Fruit fly (Drosophila melanogaster) whole organism, embryonic: ENCODE data around the gene Ak3.
A peak's percentile ranks its signal among the peaks of the same experiment; 100 is the strongest.

ENCODE experiments used
- Abd-B ChIP-seq: fragments of 200-800 bp; sonication (Bioruptor generic); optimal IDR thresholded peaks from 2 replicates; lab custom pipeline; 2018; ENCODE audit warnings: missing biosample characterization, mild to moderate bottlenecking, missing genetic modification characterization, moderate library complexity
- CG11456 ChIP-seq: fragments of 200-800 bp; sonication (Bioruptor generic); IDR thresholded peaks from 3 replicates; pipeline ENCODE4 v1.3.6; 2022; ENCODE audit warnings: missing biosample characterization, missing genetic modification characterization
- CG12104 ChIP-seq: fragments of 200-800 bp; sonication (Bioruptor generic); optimal IDR thresholded peaks from 3 replicates; lab custom pipeline; 2016; ENCODE audit warnings: missing biosample characterization, missing genetic modification characterization
- CG12744 ChIP-seq: fragments of 200-800 bp; sonication (Bioruptor generic); optimal IDR thresholded peaks from 2 replicates; lab custom pipeline; 2016; ENCODE audit warnings: missing biosample characterization, missing genetic modification characterization
- CG13894 ChIP-seq: fragments of 200-800 bp; sonication (Bioruptor generic); optimal IDR thresholded peaks from 3 replicates; lab custom pipeline; 2018; ENCODE audit warnings: missing biosample characterization, mild to moderate bottlenecking, missing genetic modification characterization, moderate library complexity
- CG14441 ChIP-seq: fragments of 200-800 bp; sonication (Bioruptor generic); IDR thresholded peaks from 2 replicates; pipeline ENCODE4 v1.3.6; 2022; ENCODE audit warnings: missing biosample characterization, missing genetic modification characterization
- CG14710 ChIP-seq: fragments of 200-800 bp; sonication (Bioruptor generic); optimal IDR thresholded peaks from 3 replicates; lab custom pipeline; 2019; ENCODE audit warnings: missing biosample characterization, mild to moderate bottlenecking, missing genetic modification characterization, moderate library complexity
- CG17186 ChIP-seq: fragments of 200-800 bp; sonication (Bioruptor generic); optimal IDR thresholded peaks from 3 replicates; lab custom pipeline; 2017; ENCODE audit warnings: missing biosample characterization, missing genetic modification reagents, missing genetic modification characterization
- CG17802 ChIP-seq: fragments of 200-800 bp; sonication (Bioruptor generic); optimal IDR thresholded peaks from 2 replicates; lab custom pipeline; 2018; ENCODE audit warnings: missing biosample characterization, mild to moderate bottlenecking, missing genetic modification characterization, moderate library complexity
- CG18262 ChIP-seq: fragments of 200-800 bp; optimal IDR thresholded peaks from 3 replicates; lab custom pipeline; 2019; ENCODE audit warnings: missing biosample characterization, mild to moderate bottlenecking, missing genetic modification characterization, moderate library complexity
- CG2678 ChIP-seq: fragments of 200-800 bp; sonication (Bioruptor generic); optimal IDR thresholded peaks from 3 replicates; lab custom pipeline; 2019; ENCODE audit warnings: missing biosample characterization, mild to moderate bottlenecking, missing genetic modification characterization, moderate library complexity
- CG30431 ChIP-seq: fragments of 200-800 bp; sonication (Bioruptor generic); optimal IDR thresholded peaks from 2 replicates; lab custom pipeline; 2017; ENCODE audit warnings: missing biosample characterization, missing genetic modification characterization
- CG34224 ChIP-seq: fragments of 200-800 bp; sonication (Bioruptor generic); IDR thresholded peaks from 3 replicates; pipeline ENCODE4 v1.3.6; 2022; ENCODE audit warnings: missing biosample characterization, missing genetic modification characterization; ENCODE audit not compliant: partially characterized antibody
- CG3838 ChIP-seq: fragments of 200-800 bp; sonication (Bioruptor generic); optimal IDR thresholded peaks from 3 replicates; lab custom pipeline; 2016; ENCODE audit warnings: missing biosample characterization, missing genetic modification characterization
- CG6272 ChIP-seq: fragments of 200-800 bp; sonication (Bioruptor generic); IDR thresholded peaks from 2 replicates; pipeline ENCODE4 v1.3.6; 2022; ENCODE audit warnings: missing biosample characterization, missing genetic modification characterization
- CG6791 ChIP-seq: fragments of 200-800 bp; sonication (Bioruptor generic); IDR thresholded peaks from 3 replicates; pipeline ENCODE4 v1.3.6; 2022; ENCODE audit warnings: missing biosample characterization, missing genetic modification characterization; ENCODE audit not compliant: partially characterized antibody
- CG7372 ChIP-seq: fragments of 200-800 bp; sonication (Bioruptor generic); IDR thresholded peaks from 2 replicates; pipeline ENCODE4 v1.3.6; 2022; ENCODE audit warnings: missing biosample characterization, missing genetic modification characterization
- CG7928 ChIP-seq: fragments of 200-800 bp; sonication (Bioruptor generic); optimal IDR thresholded peaks from 2 replicates; lab custom pipeline; 2017; ENCODE audit warnings: missing biosample characterization, mild to moderate bottlenecking, missing genetic modification characterization
- CoRest ChIP-seq: fragments of 200-800 bp; sonication (Bioruptor generic); optimal IDR thresholded peaks from 3 replicates; lab custom pipeline; 2018; ENCODE audit warnings: missing biosample characterization, mild to moderate bottlenecking, missing genetic modification characterization, moderate library complexity
- Dref ChIP-seq: fragments of 200-800 bp; sonication (Bioruptor generic); IDR thresholded peaks from 2 replicates; pipeline ENCODE4 v1.3.6; 2022; ENCODE audit warnings: missing biosample characterization, missing genetic modification characterization
- E2f2 ChIP-seq: fragments of 200-800 bp; sonication (Bioruptor generic); IDR thresholded peaks from 2 replicates; pipeline ENCODE4 v1.3.6; 2022; ENCODE audit warnings: missing biosample characterization, missing genetic modification characterization
- Gug ChIP-seq: fragments of 200-800 bp; sonication (Bioruptor generic); IDR thresholded peaks from 4 replicates; pipeline ENCODE4 v1.3.6; 2022; ENCODE audit warnings: missing biosample characterization, missing genetic modification characterization
- HmgD ChIP-seq: fragments of 200-800 bp; sonication (Bioruptor generic); optimal IDR thresholded peaks from 3 replicates; lab custom pipeline; 2016; ENCODE audit warnings: missing biosample characterization, missing genetic modification characterization
- HmgZ ChIP-seq: fragments of 200-800 bp; sonication (Bioruptor generic); optimal IDR thresholded peaks from 2 replicates; lab custom pipeline; 2018; ENCODE audit warnings: missing biosample characterization, mild to moderate bottlenecking, missing genetic modification characterization
- Hmr ChIP-seq: fragments of 200-800 bp; sonication (Bioruptor generic); optimal IDR thresholded peaks from 3 replicates; lab custom pipeline; 2017; ENCODE audit warnings: mild to moderate bottlenecking, missing biosample characterization, missing genetic modification reagents, missing genetic modification characterization
- Jarid2 ChIP-seq: fragments of 200-800 bp; sonication (Bioruptor generic); optimal IDR thresholded peaks from 3 replicates; lab custom pipeline; 2017; ENCODE audit warnings: mild to moderate bottlenecking, missing biosample characterization, missing genetic modification reagents, missing genetic modification characterization
- Mrtf ChIP-seq: fragments of 200-800 bp; sonication (Bioruptor generic); IDR thresholded peaks from 3 replicates; pipeline ENCODE4 v1.3.6; 2022; ENCODE audit warnings: missing biosample characterization, missing genetic modification characterization
- Ssrp ChIP-seq: fragments of 200-800 bp; sonication (Bioruptor generic); optimal IDR thresholded peaks from 2 replicates; lab custom pipeline; 2018; ENCODE audit warnings: missing biosample characterization, mild to moderate bottlenecking, missing genetic modification characterization, moderate library complexity
- YL-1 ChIP-seq: fragments of 200-800 bp; sonication (Bioruptor generic); optimal IDR thresholded peaks from 3 replicates; lab custom pipeline; 2017; ENCODE audit warnings: missing biosample characterization, mild to moderate bottlenecking, missing genetic modification characterization
- ac ChIP-seq: fragments of 200-800 bp; sonication (Bioruptor generic); optimal IDR thresholded peaks from 3 replicates; lab custom pipeline; 2017; ENCODE audit warnings: missing biosample characterization, mild to moderate bottlenecking, missing genetic modification characterization
- ap ChIP-seq: fragments of 200-800 bp; sonication (Bioruptor generic); IDR thresholded peaks from 2 replicates; pipeline ENCODE4 v1.3.6; 2022; ENCODE audit warnings: missing biosample characterization, missing genetic modification characterization
- bcd ChIP-seq: fragments of 200-800 bp; sonication (Bioruptor generic); optimal IDR thresholded peaks from 2 replicates; lab custom pipeline; 2017; ENCODE audit warnings: missing biosample characterization, mild to moderate bottlenecking, missing genetic modification characterization
- croc ChIP-seq: fragments of 200-800 bp; sonication (Bioruptor generic); conservative IDR thresholded peaks from 3 replicates; pipeline ENCODE4 v1.3.6; 2022; ENCODE audit warnings: missing biosample characterization, missing genetic modification characterization
- crp ChIP-seq, 2 experiments: fragments of 200-800 bp; sonication (Bioruptor generic); optimal IDR thresholded peaks; 2 replicates in 1 of 2; 3 replicates in 1 of 2; lab custom pipeline; 2017; ENCODE audit warnings: missing biosample characterization in 2 of 2, missing genetic modification characterization in 2 of 2, mild to moderate bottlenecking in 1 of 2, moderate library complexity in 1 of 2
- dm ChIP-seq: fragments of 200-800 bp; sonication (Bioruptor generic); optimal IDR thresholded peaks from 3 replicates; lab custom pipeline; 2016; ENCODE audit warnings: missing biosample characterization, missing genetic modification characterization
- gfzf ChIP-seq: fragments of 200-800 bp; sonication (Bioruptor generic); optimal IDR thresholded peaks from 2 replicates; lab custom pipeline; 2016; ENCODE audit warnings: missing biosample characterization, mild to moderate bottlenecking, missing genetic modification characterization, moderate library complexity
- gt ChIP-seq: fragments of 200-800 bp; sonication (Bioruptor generic); IDR thresholded peaks from 2 replicates; pipeline ENCODE4 v1.3.6; 2022; ENCODE audit warnings: missing biosample characterization, missing genetic modification characterization
- hb ChIP-seq: fragments of 200-800 bp; sonication (Bioruptor generic); IDR thresholded peaks from 3 replicates; pipeline ENCODE4 v1.3.6; 2022; ENCODE audit warnings: missing biosample characterization, missing genetic modification characterization; ENCODE audit not compliant: partially characterized antibody
- her ChIP-seq: fragments of 200-800 bp; sonication (Bioruptor generic); optimal IDR thresholded peaks from 2 replicates; lab custom pipeline; 2016; ENCODE audit warnings: missing biosample characterization, missing genetic modification characterization
- kay ChIP-seq: fragments of 200-800 bp; sonication (Bioruptor generic); optimal IDR thresholded peaks from 2 replicates; lab custom pipeline; 2016; ENCODE audit warnings: missing biosample characterization, missing genetic modification characterization
- lmd ChIP-seq: fragments of 200-800 bp; sonication (Bioruptor generic); IDR thresholded peaks from 2 replicates; pipeline ENCODE4 v1.3.6; 2022; ENCODE audit warnings: missing biosample characterization, missing genetic modification characterization
- nerfin-2 ChIP-seq: fragments of 200-800 bp; sonication (Bioruptor generic); IDR thresholded peaks from 2 replicates; pipeline ENCODE4 v1.3.6; 2022; ENCODE audit warnings: missing biosample characterization, missing genetic modification characterization; ENCODE audit not compliant: partially characterized antibody
- pzg ChIP-seq: fragments of 200-800 bp; sonication (Bioruptor generic); optimal IDR thresholded peaks from 3 replicates; lab custom pipeline; 2018; ENCODE audit warnings: missing biosample characterization, mild to moderate bottlenecking, missing genetic modification characterization, moderate library complexity
- slbo ChIP-seq: fragments of 200-800 bp; sonication (Bioruptor generic); IDR thresholded peaks from 2 replicates; pipeline ENCODE4 v1.3.6; 2022; ENCODE audit warnings: missing biosample characterization, missing genetic modification characterization
- slou ChIP-seq: fragments of 200-800 bp; sonication (Bioruptor generic); optimal IDR thresholded peaks from 3 replicates; lab custom pipeline; 2016; ENCODE audit warnings: missing biosample characterization, missing genetic modification characterization
- tup ChIP-seq: fragments of 200-800 bp; sonication (Bioruptor generic); optimal IDR thresholded peaks from 2 replicates; lab custom pipeline; 2016; ENCODE audit warnings: missing biosample characterization, mild to moderate bottlenecking, missing genetic modification characterization, moderate library complexity
- vnd ChIP-seq: fragments of 200-800 bp; sonication (Bioruptor generic); IDR thresholded peaks from 3 replicates; pipeline ENCODE4 v1.3.6; 2022; ENCODE audit warnings: missing biosample characterization, missing genetic modification characterization; ENCODE audit not compliant: partially characterized antibody
- z ChIP-seq: fragments of 200-800 bp; sonication (Bioruptor generic); IDR thresholded peaks from 3 replicates; pipeline ENCODE4 v1.3.6; 2022; ENCODE audit warnings: missing biosample characterization, missing genetic modification characterization
- zen ChIP-seq: fragments of 200-800 bp; sonication (Bioruptor generic); optimal IDR thresholded peaks from 3 replicates; lab custom pipeline; 2018; ENCODE audit warnings: missing biosample characterization, mild to moderate bottlenecking, missing genetic modification characterization, moderate library complexity
- zen2 ChIP-seq: fragments of 200-800 bp; sonication (Bioruptor generic); IDR thresholded peaks from 3 replicates; pipeline ENCODE4 v1.3.6; 2022; ENCODE audit warnings: missing biosample characterization, missing genetic modification characterization; ENCODE audit not compliant: partially characterized antibody

The Ak3 gene

DNA sequence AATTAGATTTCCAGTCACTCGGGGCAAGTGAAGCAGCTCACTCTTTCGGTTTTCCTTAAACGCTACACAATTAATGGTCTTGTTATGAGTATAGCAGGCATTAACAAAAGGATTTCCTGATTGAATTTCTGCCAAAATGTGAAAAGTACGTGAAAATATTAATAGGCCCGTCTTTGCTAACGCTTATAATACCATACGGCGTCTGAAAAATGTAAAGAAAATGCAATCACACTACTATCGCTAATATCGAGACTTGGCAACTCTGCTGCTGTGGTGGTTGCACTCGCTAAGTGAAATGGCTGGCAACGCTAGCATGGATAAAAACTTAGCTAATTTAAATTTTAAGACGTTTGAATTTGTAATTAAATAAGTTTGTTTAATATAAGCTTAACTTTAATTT lies 3.9 kb upstream of the Ak3 start, which contains the start of gene CG6621 (continued):
- TF ChIP-seq ap (GFP tag; lab: Robert Waterston, UW) = no peak
- no peak for TF ChIP-seq CG12104
- TF ChIP-seq dm (GFP tag; lab: Kevin White, UChicago) = peak; percentile 11
- no peak for TF ChIP-seq CG30431 (GFP tag; lab: Kevin White, UChicago)
- TF ChIP-seq CG7928 = peak; percentile 31
- peak; percentile 9 for TF ChIP-seq bcd (GFP tag; lab: Kevin White, UChicago)
- no peak for TF ChIP-seq tup (GFP tag; lab: Kevin White, UChicago)
- no peak for TF ChIP-seq Jarid2
- no peak for TF ChIP-seq slou
- TF ChIP-seq CG14441 = no peak
- TF ChIP-seq croc (GFP tag; lab: Robert Waterston, UW) = no peak
- no peak for TF ChIP-seq CG6272 (GFP tag; lab: Robert Waterston, UW)
- peak; percentile 85 for TF ChIP-seq HmgZ (tag; lab: Kevin White, UChicago)
- TF ChIP-seq E2f2 (GFP tag; lab: Robert Waterston, UW) = peak; percentile 78
- TF ChIP-seq ac = no peak
- no peak for TF ChIP-seq gt (GFP tag; lab: Robert Waterston, UW)
- peak; percentile 45 for TF ChIP-seq Dref
- TF ChIP-seq CG14710 (tag; lab: Kevin White, UChicago) = peak; percentile 73
- TF ChIP-seq CG17186 = no peak
- TF ChIP-seq nerfin-2 = peak; percentile 35; the same call in 1 of the 2 replicates
- no peak for TF ChIP-seq kay (GFP tag; lab: Kevin White, UChicago)
- TF ChIP-seq CG12744 (GFP tag; lab: Kevin White, UChicago) = peak; percentile 34
- TF ChIP-seq HmgD (GFP tag; lab: Kevin White, UChicago) = peak; percentile 4
- no peak for TF ChIP-seq CG7372 (GFP tag; lab: Robert Waterston, UW)
- no peak for TF ChIP-seq Mrtf (GFP tag; lab: Robert Waterston, UW)
- no peak for TF ChIP-seq CG3838
- no peak for TF ChIP-seq Ssrp (tag; lab: Kevin White, UChicago)
- no peak for TF ChIP-seq CG2678 (tag; lab: Kevin White, UChicago)
- TF ChIP-seq CoRest (tag; lab: Kevin White, UChicago) = peak; percentile 58
- TF ChIP-seq slbo (GFP tag; lab: Robert Waterston, UW) = no peak
- no peak for TF ChIP-seq her (GFP tag; lab: Kevin White, UChicago)
- TF ChIP-seq vnd (GFP tag; lab: Robert Waterston, UW) = peak; percentile 37; the same call in 1 of the 3 replicates
- peak; percentile 15; the same call in 1 of the 3 replicates for TF ChIP-seq zen2 (GFP tag; lab: Robert Waterston, UW)
- peak; percentile 67; the same call in 2 of the 3 replicates for TF ChIP-seq CG6791 (GFP tag; lab: Robert Waterston, UW)
- no peak for TF ChIP-seq CG17802 (tag; lab: Kevin White, UChicago)
- peak; percentile 98 for TF ChIP-seq pzg (GFP tag; lab: Kevin White, UChicago)
- no peak for TF ChIP-seq z (GFP tag; lab: Robert Waterston, UW)
- TF ChIP-seq Gug (GFP tag; lab: Robert Waterston, UW) = no peak
- no peak for TF ChIP-seq lmd (GFP tag; lab: Robert Waterston, UW)
- peak; percentile 52; the same call in 1 of the 3 replicates for TF ChIP-seq CG34224
- no peak for TF ChIP-seq CG18262 (tag; lab: Kevin White, UChicago)
- peak; percentile 38 for TF ChIP-seq Abd-B (GFP tag; lab: Kevin White, UChicago)
- peak in 1 of 2 experiments; percentile 54 for TF ChIP-seq crp (GFP tag; optimal IDR thresholded peaks at IDR 0.05; lab: Kevin White, UChicago)
- TF ChIP-seq CG13894 (tag; lab: Kevin White, UChicago) = no peak
- peak; percentile 69 for TF ChIP-seq Hmr (GFP tag; lab: Kevin White, UChicago)
- TF ChIP-seq hb (GFP tag; lab: Robert Waterston, UW) = peak; percentile 46; the same call in 1 of the 3 replicates
- TF ChIP-seq CG11456 (GFP tag; lab: Robert Waterston, UW) = 0 out of 3 replicates have a peak, but pooled peaks have one; percentile 23
- peak; percentile 52 for TF ChIP-seq zen (tag; lab: Kevin White, UChicago)
- peak; percentile 82 for TF ChIP-seq YL-1 (GFP tag; lab: Kevin White, UChicago)
- TF ChIP-seq gfzf (GFP tag; lab: Kevin White, UChicago) = peak; percentile 98
